Worm (Caenorhabditis elegans) whole organism, midembryonic: ENCODE results near the gene mab-10.

Experiments
- flt-1 ChIP-seq: fragments of 200-800 bp; sonication (Bioruptor generic); IDR thresholded peaks from 2 replicates; pipeline ENCODE4 v1.3.6; 2022; ENCODE audit warnings: missing genetic modification characterization, missing compliant biosample characterization
- tab-1 ChIP-seq: fragments of 200-800 bp; sonication (Bioruptor generic); IDR thresholded peaks from 2 replicates; pipeline ENCODE4 v1.3.6; 2022; ENCODE audit warnings: missing genetic modification characterization, missing compliant biosample characterization
- ztf-29 ChIP-seq: fragments of 200-800 bp; sonication (Bioruptor generic); IDR thresholded peaks from 2 replicates; pipeline ENCODE4 v1.3.6; 2022; ENCODE audit warnings: missing genetic modification reagents, missing genetic modification characterization, missing compliant biosample characterization

DNA sequence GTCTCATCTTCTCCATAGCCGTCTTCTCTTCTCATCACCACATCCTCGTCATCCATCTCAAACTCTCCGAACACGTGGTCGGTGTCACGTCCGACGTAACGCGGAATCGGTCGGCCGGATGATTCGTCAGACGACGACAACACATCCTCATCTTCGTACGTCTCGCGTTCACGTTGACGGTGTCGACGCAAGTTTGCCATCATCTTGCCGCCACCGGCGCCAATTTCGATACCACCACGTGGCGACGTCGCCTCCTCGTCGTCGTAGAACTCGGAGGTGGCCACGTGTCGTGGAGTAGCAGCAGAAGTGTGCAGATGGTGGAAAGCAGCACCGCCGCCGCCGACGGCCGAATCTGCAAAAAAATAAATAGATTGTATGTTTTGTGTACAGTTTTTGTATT is 19.4 kb downstream of the mab-10 start:
- TF ChIP-seq ztf-29 (GFP tag; lab: Robert Waterston, UW) (no peak), tab-1 (GFP tag; lab: Robert Waterston, UW) (no peak), flt-1 (GFP tag; lab: Robert Waterston, UW) (peak; percentile 61; the same call in 1 of the 2 replicates)
